Fruit fly (Drosophila melanogaster): ENCODE measurements around the gene CG2926.
A peak's percentile ranks its signal among the peaks of the same experiment; 100 is the strongest.

The CG2926 gene

DNA sequence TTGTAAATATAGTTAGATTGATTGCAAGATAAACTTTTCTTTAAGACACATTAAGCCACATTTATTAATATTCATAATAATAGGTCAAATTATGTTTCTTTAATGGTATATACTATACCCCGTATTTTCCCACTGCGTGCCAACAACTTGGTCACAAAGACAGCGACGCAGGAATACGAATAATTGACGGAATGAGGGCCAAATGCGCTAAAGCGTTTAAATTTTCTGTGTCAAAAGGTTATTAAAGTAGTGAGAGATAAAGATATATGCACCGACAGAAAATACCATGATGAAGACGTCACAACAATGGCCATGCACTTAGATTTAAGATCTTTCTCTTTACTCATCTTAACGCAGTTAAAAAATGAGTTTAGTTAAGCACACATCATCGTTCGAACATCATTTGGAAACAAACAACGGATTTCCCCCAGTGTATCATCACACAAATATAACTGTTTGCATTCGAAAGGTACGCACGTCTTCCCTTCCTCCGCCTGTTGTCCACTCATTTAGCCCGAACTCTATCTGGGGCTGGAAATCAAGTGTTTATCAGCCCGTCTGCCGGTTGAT is 32.3 kb upstream of the CG2926 start (continued):
- TF ChIP-seq Hmr (GFP tag; optimal IDR thresholded peaks at IDR 0.05), result peak; percentile 59
- no peak for TF ChIP-seq bigmax (GFP tag; optimal IDR thresholded peaks at IDR 0.05)
- no peak for TF ChIP-seq pan (optimal IDR thresholded peaks at IDR 0.05)
- peak in 1 of 2 experiments; percentile 68 for TF ChIP-seq pan (GFP tag; optimal IDR thresholded peaks at IDR 0.05 in 1 of 2, IDR thresholded peaks at IDR 0.05 in 1 of 2)
- TF ChIP-seq Med (GFP tag), result peak; percentile 94
- TF ChIP-seq Stat92E (GFP tag; optimal IDR thresholded peaks at IDR 0.05), result peak in 1 of 3 experiments; percentile 12
- no peak for TF ChIP-seq Blimp-1 (GFP tag; optimal IDR thresholded peaks at IDR 0.05)
- TF ChIP-seq salm (tag; optimal IDR thresholded peaks at IDR 0.05), result peak; percentile 16
- TF ChIP-seq CG8290 (GFP tag; optimal IDR thresholded peaks at IDR 0.05), result peak; percentile 7
- peak in 1 of 2 experiments; percentile 81 for TF ChIP-seq CG8290 (tag; optimal IDR thresholded peaks at IDR 0.05)
- no peak for TF ChIP-seq CG11560 (tag; IDR thresholded peaks at IDR 0.05)
- no peak for TF ChIP-seq CG15696 (tag; optimal IDR thresholded peaks at IDR 0.05)
- TF ChIP-seq CG2120 (GFP tag; optimal IDR thresholded peaks at IDR 0.05), result peak; percentile 63
- peak; percentile 68 for TF ChIP-seq ind (GFP tag; optimal IDR thresholded peaks at IDR 0.05)
- TF ChIP-seq CG17802 (tag; optimal IDR thresholded peaks at IDR 0.05), result peak; percentile 54
- TF ChIP-seq Ravus (GFP tag; IDR thresholded peaks at IDR 0.05), result no peak; the same call in 1 of the 2 replicates
- peak; percentile 69 for TF ChIP-seq lmd (GFP tag; IDR thresholded peaks at IDR 0.05)
- TF ChIP-seq CG6272 (GFP tag; IDR thresholded peaks at IDR 0.05), result peak; percentile 45
- TF ChIP-seq CG7357 (GFP tag; IDR thresholded peaks at IDR 0.05), result peak; percentile 61; the same call in 1 of the 3 replicates
- TF ChIP-seq CG3281 (GFP tag; optimal IDR thresholded peaks at IDR 0.05), result peak; percentile 3
- TF ChIP-seq CkIIα-i1 (GFP tag; IDR thresholded peaks at IDR 0.05), result no peak
- no peak for TF ChIP-seq CG18011 (GFP tag; optimal IDR thresholded peaks at IDR 0.05)
- peak; percentile 71 for TF ChIP-seq phol (tag; optimal IDR thresholded peaks at IDR 0.05)
- TF ChIP-seq bbx (GFP tag; IDR thresholded peaks at IDR 0.05; ENCODE audit: partially characterized antibody), result no peak
- TF ChIP-seq CG2678 (tag; optimal IDR thresholded peaks at IDR 0.05), result peak; percentile 80
- TF ChIP-seq peb (GFP tag; IDR thresholded peaks at IDR 0.05), result 0 out of 2 replicates have a peak, but pooled peaks have one; percentile 35
- TF ChIP-seq CG14441 (GFP tag; IDR thresholded peaks at IDR 0.05), result peak; percentile 50
- peak; percentile 71 for TF ChIP-seq CG10979 (tag; optimal IDR thresholded peaks at IDR 0.05)
- TF ChIP-seq danr (GFP tag; IDR thresholded peaks at IDR 0.05), result no peak; the same call in 1 of the 2 replicates
- peak; percentile 48; the same call in 1 of the 2 replicates for TF ChIP-seq CG3847 (GFP tag; IDR thresholded peaks at IDR 0.05)
- TF ChIP-seq Elba2 (GFP tag; optimal IDR thresholded peaks at IDR 0.05), result no peak
- TF ChIP-seq tx (GFP tag; optimal IDR thresholded peaks at IDR 0.05), result peak; percentile 14
- TF ChIP-seq Max (GFP tag; optimal IDR thresholded peaks at IDR 0.05), result peak; percentile 46
- TF ChIP-seq ken (GFP tag; IDR thresholded peaks at IDR 0.05), result peak; percentile 65; the same call in 1 of the 3 replicates
- no peak for TF ChIP-seq CG7963 (GFP tag; IDR thresholded peaks at IDR 0.05; ENCODE audit: partially characterized antibody)
- TF ChIP-seq seq (GFP tag; IDR thresholded peaks at IDR 0.05), result no peak
- peak; percentile 69 for TF ChIP-seq bab2 (GFP tag; optimal IDR thresholded peaks at IDR 0.05)
- peak; percentile 7 for TF ChIP-seq HmgZ (tag; optimal IDR thresholded peaks at IDR 0.05)
- TF ChIP-seq CG17359 (tag; optimal IDR thresholded peaks at IDR 0.05), result peak; percentile 78
- peak; percentile 71 for TF ChIP-seq CG1603 (tag; optimal IDR thresholded peaks at IDR 0.05)
- no peak for TF ChIP-seq amos (GFP tag; IDR thresholded peaks at IDR 0.05; ENCODE audit: partially characterized antibody)
- TF ChIP-seq CG31365 (tag; optimal IDR thresholded peaks at IDR 0.05), result no peak
- peak; percentile 48; the same call in 1 of the 2 replicates for TF ChIP-seq CG11085 (GFP tag; IDR thresholded peaks at IDR 0.05)
- TF ChIP-seq trh (GFP tag; optimal IDR thresholded peaks at IDR 0.05), result no peak
- TF ChIP-seq CG14050 (GFP tag; IDR thresholded peaks at IDR 0.05), result no peak
- no peak; the same call in 1 of the 2 replicates for TF ChIP-seq Taf1 (GFP tag; IDR thresholded peaks at IDR 0.05)
- peak; percentile 69 for TF ChIP-seq CG1024 (GFP tag; IDR thresholded peaks at IDR 0.05)
- peak; percentile 71 for TF ChIP-seq CG12769 (tag; optimal IDR thresholded peaks at IDR 0.05)
- TF ChIP-seq CG3995 (GFP tag; optimal IDR thresholded peaks at IDR 0.05), result peak; percentile 19
- TF ChIP-seq Rx (GFP tag; IDR thresholded peaks at IDR 0.05), result peak; percentile 75
- TF ChIP-seq yki (optimal IDR thresholded peaks at IDR 0.05), result no peak
